Fruit fly (Drosophila melanogaster) whole organism, embryonic: ENCODE results near the gene IRSp53.

Experiments used
- B-H1 ChIP-seq: fragments of 200-800 bp; sonication (Bioruptor generic); IDR thresholded peaks from 3 replicates; pipeline ENCODE4 v1.3.6; 2022; ENCODE audit warnings: missing biosample characterization, missing genetic modification characterization
- Bgb ChIP-seq: fragments of 200-800 bp; sonication (Bioruptor generic); IDR thresholded peaks from 2 replicates; pipeline ENCODE4 v1.3.6; 2022; ENCODE audit warnings: missing biosample characterization, missing genetic modification characterization; ENCODE audit not compliant: partially characterized antibody
- Blimp-1 ChIP-seq: fragments of 200-800 bp; sonication (Bioruptor generic); optimal IDR thresholded peaks from 3 replicates; lab custom pipeline; 2018; ENCODE audit warnings: missing biosample characterization, missing genetic modification characterization, mild to moderate bottlenecking, moderate library complexity, missing genetic modification reagents
- BtbVII ChIP-seq: fragments of 200-800 bp; sonication (Bioruptor generic); optimal IDR thresholded peaks from 3 replicates; lab custom pipeline; 2017; ENCODE audit warnings: missing biosample characterization, mild to moderate bottlenecking, missing genetic modification characterization
- CG10274 ChIP-seq: fragments of 200-800 bp; sonication (Bioruptor generic); optimal IDR thresholded peaks from 3 replicates; lab custom pipeline; 2017; ENCODE audit warnings: missing biosample characterization, mild to moderate bottlenecking, missing genetic modification characterization
- CG10366 ChIP-seq: fragments of 200-800 bp; sonication (Bioruptor generic); IDR thresholded peaks from 2 replicates; pipeline ENCODE4 v1.3.6; 2022; ENCODE audit warnings: missing biosample characterization, missing genetic modification characterization
- CG1233 ChIP-seq: fragments of 200-800 bp; sonication (Bioruptor generic); optimal IDR thresholded peaks from 4 replicates; lab custom pipeline; 2018; ENCODE audit warnings: missing biosample characterization, mild to moderate bottlenecking, missing genetic modification characterization
- CG13775 ChIP-seq: fragments of 200-800 bp; sonication (Bioruptor generic); optimal IDR thresholded peaks from 3 replicates; lab custom pipeline; 2017; ENCODE audit warnings: missing biosample characterization, mild to moderate bottlenecking, missing genetic modification characterization
- CG14441 ChIP-seq: fragments of 200-800 bp; sonication (Bioruptor generic); IDR thresholded peaks from 2 replicates; pipeline ENCODE4 v1.3.6; 2022; ENCODE audit warnings: missing biosample characterization, missing genetic modification characterization
- CG1529 ChIP-seq: fragments of 200-800 bp; sonication (Bioruptor generic); optimal IDR thresholded peaks from 3 replicates; lab custom pipeline; 2018; ENCODE audit warnings: missing biosample characterization, missing genetic modification characterization
- CG1603 ChIP-seq: fragments of 200-800 bp; sonication (Bioruptor generic); optimal IDR thresholded peaks from 2 replicates; lab custom pipeline; 2019; ENCODE audit warnings: missing biosample characterization, mild to moderate bottlenecking, missing genetic modification characterization, moderate library complexity
- CG17829 ChIP-seq: fragments of 200-800 bp; optimal IDR thresholded peaks from 2 replicates; lab custom pipeline; 2019; ENCODE audit warnings: missing biosample characterization, mild to moderate bottlenecking, missing genetic modification characterization, moderate library complexity
- CG2875 ChIP-seq: fragments of 200-800 bp; sonication (Bioruptor generic); optimal IDR thresholded peaks from 2 replicates; lab custom pipeline; 2017; ENCODE audit warnings: missing biosample characterization, mild to moderate bottlenecking, missing genetic modification characterization, missing genetic modification reagents
- CG42726 ChIP-seq: fragments of 200-800 bp; sonication (Bioruptor generic); IDR thresholded peaks from 2 replicates; pipeline ENCODE4 v1.3.6; 2022; ENCODE audit warnings: missing biosample characterization, missing genetic modification characterization; ENCODE audit not compliant: partially characterized antibody
- CG4328 ChIP-seq: fragments of 200-800 bp; sonication (Bioruptor generic); optimal IDR thresholded peaks from 3 replicates; lab custom pipeline; 2017; ENCODE audit warnings: missing biosample characterization, missing genetic modification reagents, missing genetic modification characterization
- CG4707 ChIP-seq: fragments of 200-800 bp; sonication (Bioruptor generic); optimal IDR thresholded peaks from 2 replicates; lab custom pipeline; 2018; ENCODE audit warnings: missing biosample characterization, mild to moderate bottlenecking, missing genetic modification characterization, moderate library complexity
- CG7271 ChIP-seq: fragments of 200-800 bp; sonication (Bioruptor generic); optimal IDR thresholded peaks from 2 replicates; lab custom pipeline; 2018; ENCODE audit warnings: missing biosample characterization, mild to moderate bottlenecking, missing genetic modification characterization, moderate library complexity
- CG7372 ChIP-seq: fragments of 200-800 bp; sonication (Bioruptor generic); IDR thresholded peaks from 2 replicates; pipeline ENCODE4 v1.3.6; 2022; ENCODE audit warnings: missing biosample characterization, missing genetic modification characterization
- CG7745 ChIP-seq: fragments of 200-800 bp; sonication (Bioruptor generic); optimal IDR thresholded peaks from 2 replicates; lab custom pipeline; 2018; ENCODE audit warnings: missing biosample characterization, mild to moderate bottlenecking, missing genetic modification characterization, moderate library complexity
- CG8388 ChIP-seq: fragments of 200-800 bp; sonication (Bioruptor generic); optimal IDR thresholded peaks from 2 replicates; lab custom pipeline; 2019; ENCODE audit warnings: missing biosample characterization, mild to moderate bottlenecking, missing genetic modification characterization, moderate library complexity
- D19B ChIP-seq: fragments of 200-800 bp; sonication (Bioruptor generic); optimal IDR thresholded peaks from 2 replicates; lab custom pipeline; 2017; ENCODE audit warnings: missing biosample characterization, mild to moderate bottlenecking, missing genetic modification characterization
- Dip2 ChIP-seq: fragments of 200-800 bp; sonication (Bioruptor generic); IDR thresholded peaks from 2 replicates; pipeline ENCODE4 v1.3.6; 2022; ENCODE audit warnings: missing biosample characterization, missing genetic modification characterization
- Doc2 ChIP-seq: fragments of 200-800 bp; sonication (Bioruptor generic); IDR thresholded peaks from 2 replicates; pipeline ENCODE4 v1.3.6; 2022; ENCODE audit warnings: missing biosample characterization, missing genetic modification characterization
- Dref ChIP-seq: fragments of 200-800 bp; sonication (Bioruptor generic); IDR thresholded peaks from 2 replicates; pipeline ENCODE4 v1.3.6; 2022; ENCODE audit warnings: missing biosample characterization, missing genetic modification characterization
- Elba2 ChIP-seq: fragments of 200-800 bp; sonication (Bioruptor generic); optimal IDR thresholded peaks from 3 replicates; lab custom pipeline; 2016; ENCODE audit warnings: missing biosample characterization, missing genetic modification characterization
- H15 ChIP-seq: fragments of 200-800 bp; sonication (Bioruptor generic); IDR thresholded peaks from 3 replicates; pipeline ENCODE4 v1.3.6; 2022; ENCODE audit warnings: missing biosample characterization, missing genetic modification characterization
- Mad ChIP-seq: fragments of 200-800 bp; sonication (Bioruptor generic); optimal IDR thresholded peaks from 2 replicates; lab custom pipeline; 2016; ENCODE audit warnings: missing biosample characterization, missing genetic modification characterization
- Oli ChIP-seq: fragments of 200-800 bp; sonication (Bioruptor generic); optimal IDR thresholded peaks from 2 replicates; lab custom pipeline; 2018; ENCODE audit warnings: missing biosample characterization, mild to moderate bottlenecking, missing genetic modification characterization, moderate library complexity
- TFAM ChIP-seq: fragments of 200-800 bp; sonication (Bioruptor generic); optimal IDR thresholded peaks from 2 replicates; lab custom pipeline; 2017; ENCODE audit warnings: missing biosample characterization, missing genetic modification characterization, inconsistent platforms
- Vsx1 ChIP-seq: fragments of 200-800 bp; sonication (Bioruptor generic); optimal IDR thresholded peaks from 2 replicates; lab custom pipeline; 2017; ENCODE audit warnings: missing biosample characterization, mild to moderate bottlenecking, missing genetic modification characterization, missing genetic modification reagents
- Xbp1 ChIP-seq: fragments of 200-800 bp; sonication (Bioruptor generic); optimal IDR thresholded peaks from 3 replicates; lab custom pipeline; 2016; ENCODE audit warnings: missing biosample characterization, mild to moderate bottlenecking, missing genetic modification characterization
- ash1 ChIP-seq: fragments of 200-800 bp; sonication (Bioruptor generic); optimal IDR thresholded peaks from 2 replicates; lab custom pipeline; 2018; ENCODE audit warnings: missing biosample characterization, mild to moderate bottlenecking, missing genetic modification characterization
- danr ChIP-seq: fragments of 200-800 bp; sonication (Bioruptor generic); IDR thresholded peaks from 2 replicates; pipeline ENCODE4 v1.3.6; 2022; ENCODE audit warnings: missing biosample characterization, missing genetic modification characterization
- disco-r ChIP-seq: fragments of 200-800 bp; sonication (Bioruptor generic); optimal IDR thresholded peaks from 2 replicates; lab custom pipeline; 2016; ENCODE audit warnings: missing biosample characterization, missing genetic modification characterization
- dysf ChIP-seq: fragments of 200-800 bp; sonication (Bioruptor generic); IDR thresholded peaks from 3 replicates; pipeline ENCODE4 v1.3.6; 2022; ENCODE audit warnings: missing biosample characterization, missing genetic modification characterization
- ems ChIP-seq: fragments of 200-800 bp; sonication (Bioruptor generic); optimal IDR thresholded peaks from 3 replicates; lab custom pipeline; 2016; ENCODE audit warnings: missing biosample characterization, missing genetic modification characterization
- exex ChIP-seq: fragments of 200-800 bp; sonication (Bioruptor generic); optimal IDR thresholded peaks from 4 replicates; lab custom pipeline; 2018; ENCODE audit warnings: missing biosample characterization, mild to moderate bottlenecking, missing genetic modification characterization, moderate library complexity
- fd64A ChIP-seq: fragments of 200-800 bp; sonication (Bioruptor generic); optimal IDR thresholded peaks from 3 replicates; lab custom pipeline; 2018; ENCODE audit warnings: missing biosample characterization, mild to moderate bottlenecking, missing genetic modification characterization
- h ChIP-seq: fragments of >200 bp; optimal IDR thresholded peaks from 2 replicates; lab custom pipeline; 2017
- lmd ChIP-seq: fragments of 200-800 bp; sonication (Bioruptor generic); IDR thresholded peaks from 2 replicates; pipeline ENCODE4 v1.3.6; 2022; ENCODE audit warnings: missing biosample characterization, missing genetic modification characterization
- mam ChIP-seq: fragments of 200-800 bp; sonication (Bioruptor generic); optimal IDR thresholded peaks from 3 replicates; lab custom pipeline; 2016; ENCODE audit warnings: missing biosample characterization, missing genetic modification characterization
- pb ChIP-seq: fragments of 200-800 bp; sonication (Bioruptor generic); optimal IDR thresholded peaks from 3 replicates; lab custom pipeline; 2016; ENCODE audit warnings: missing biosample characterization, missing genetic modification characterization
- scrt ChIP-seq: fragments of 200-800 bp; sonication (Bioruptor generic); optimal IDR thresholded peaks from 2 replicates; lab custom pipeline; 2018; ENCODE audit warnings: missing biosample characterization, mild to moderate bottlenecking, missing genetic modification characterization, moderate library complexity
- slp2 ChIP-seq: fragments of 200-800 bp; sonication (Bioruptor generic); optimal IDR thresholded peaks from 2 replicates; lab custom pipeline; 2016; ENCODE audit warnings: missing biosample characterization, missing genetic modification characterization
- stc ChIP-seq: fragments of 200-800 bp; sonication (Bioruptor generic); IDR thresholded peaks from 2 replicates; pipeline ENCODE4 v1.3.6; 2022; ENCODE audit warnings: missing biosample characterization, missing genetic modification characterization
- stwl ChIP-seq: fragments of 200-800 bp; sonication (Bioruptor generic); optimal IDR thresholded peaks from 3 replicates; lab custom pipeline; 2018; ENCODE audit warnings: missing biosample characterization, mild to moderate bottlenecking, missing genetic modification characterization, moderate library complexity
- tup ChIP-seq: fragments of 200-800 bp; sonication (Bioruptor generic); optimal IDR thresholded peaks from 2 replicates; lab custom pipeline; 2016; ENCODE audit warnings: missing biosample characterization, mild to moderate bottlenecking, missing genetic modification characterization, moderate library complexity
- vvl ChIP-seq: fragments of 200-800 bp; sonication (Bioruptor generic); IDR thresholded peaks from 2 replicates; pipeline ENCODE4 v1.3.6; 2022; ENCODE audit warnings: missing biosample characterization, missing genetic modification characterization
- wdn ChIP-seq: fragments of 200-800 bp; sonication (Bioruptor generic); IDR thresholded peaks from 2 replicates; pipeline ENCODE4 v1.3.6; 2022; ENCODE audit warnings: missing biosample characterization, missing genetic modification characterization
- zen ChIP-seq: fragments of 200-800 bp; sonication (Bioruptor generic); optimal IDR thresholded peaks from 3 replicates; lab custom pipeline; 2018; ENCODE audit warnings: missing biosample characterization, mild to moderate bottlenecking, missing genetic modification characterization, moderate library complexity
- zfh1 ChIP-seq: fragments of 200-800 bp; sonication (Bioruptor generic); IDR thresholded peaks from 3 replicates; pipeline ENCODE4 v1.3.6; 2022; ENCODE audit warnings: missing biosample characterization, missing genetic modification characterization

IRSp53 gene

dm6 chr3L:11173049-11173564 lies 37.3 kb downstream of the IRSp53 start, which contains the start of gene CG14142 (continued):
- TF ChIP-seq scrt (no peak), CG8388 (no peak), ash1 (GFP tag; lab: Kevin White, UChicago) (no peak), slp2 (GFP tag; lab: Kevin White, UChicago) (no peak), CG1603 (tag; lab: Kevin White, UChicago) (no peak), D19B (GFP tag; lab: Kevin White, UChicago) (no peak), Oli (no peak), CG17829 (tag; lab: Kevin White, UChicago) (no peak), stc (GFP tag; lab: Robert Waterston, UW) (no peak), CG7745 (tag; lab: Kevin White, UChicago) (no peak), CG7271 (tag; lab: Kevin White, UChicago) (no peak), danr (no peak), TFAM (GFP tag; lab: Kevin White, UChicago) (no peak), CG4707 (GFP tag; lab: Kevin White, UChicago) (peak; percentile 16), B-H1 (GFP tag; lab: Robert Waterston, UW) (no peak), Bgb (no peak), Xbp1 (GFP tag; lab: Kevin White, UChicago) (peak; percentile 2), lmd (GFP tag; lab: Robert Waterston, UW) (peak; percentile 15; the same call in 1 of the 2 replicates), stwl (tag; lab: Kevin White, UChicago) (no peak), BtbVII (GFP tag; lab: Kevin White, UChicago) (no peak), CG42726 (GFP tag; lab: Robert Waterston, UW) (no peak), CG10366 (no peak; the same call in 1 of the 2 replicates), CG1233 (GFP tag; lab: Kevin White, UChicago) (no peak), Dip2 (no peak), Dref (GFP tag; lab: Robert Waterston, UW) (no peak), CG2875 (GFP tag; lab: Kevin White, UChicago) (no peak), CG7372 (GFP tag; lab: Robert Waterston, UW) (peak; percentile 35), CG1529 (no peak), zfh1 (peak; percentile 58; the same call in 1 of the 3 replicates), h (lab: Kevin White, UChicago) (no peak), ems (no peak), disco-r (GFP tag; lab: Kevin White, UChicago) (no peak), dysf (0 out of 3 replicates have a peak, but pooled peaks have one; percentile 12), CG10274 (GFP tag; lab: Kevin White, UChicago) (no peak), pb (GFP tag; lab: Kevin White, UChicago) (no peak), H15 (no peak), CG14441 (GFP tag; lab: Robert Waterston, UW) (no peak), CG4328 (no peak), Doc2 (GFP tag; lab: Robert Waterston, UW) (no peak), Mad (GFP tag; lab: Kevin White, UChicago) (no peak), Blimp-1 (GFP tag; lab: Kevin White, UChicago) (peak; percentile 39), CG13775 (GFP tag; lab: Kevin White, UChicago) (no peak), tup (GFP tag; lab: Kevin White, UChicago) (no peak), exex (tag; lab: Kevin White, UChicago) (no peak), zen (tag; lab: Kevin White, UChicago) (no peak), Vsx1 (GFP tag; lab: Kevin White, UChicago) (no peak), wdn (no peak), vvl (GFP tag; lab: Robert Waterston, UW) (0 out of 2 replicates have a peak, but pooled peaks have one; percentile 16), fd64A (GFP tag; lab: Kevin White, UChicago) (no peak), Elba2 (GFP tag; lab: Kevin White, UChicago) (no peak), mam (GFP tag; lab: Kevin White, UChicago) (no peak)
